Fruit fly (Drosophila melanogaster): Measurements from ENCODE around the gene Duox.
A peak's percentile ranks its signal among the peaks of the same experiment; 100 is the strongest.

- TF ChIP-seq CTCF (optimal IDR thresholded peaks at IDR 0.05) (peak in 1 of 2 experiments; percentile 57), CG8478 (optimal IDR thresholded peaks at IDR 0.05) (no peak)
Measured at dm6 chr2L:2855204-2855768, 25.2 kb upstream of the Duox start.
